Worm (Caenorhabditis elegans) whole organism, L1 larva: ENCODE data around the gene F35C11.3.

Experiments
- C16A3.4 ChIP-seq: fragments of 150-350 bp; optimal IDR thresholded peaks from 2 replicates; lab custom pipeline; 2014; ENCODE audit warnings: missing biosample characterization, missing genetic modification characterization
- aly-2 ChIP-seq: fragments of 150-350 bp; optimal IDR thresholded peaks from 2 replicates; lab custom pipeline; 2014; ENCODE audit warnings: missing biosample characterization, missing genetic modification characterization
- ama-1 ChIP-seq: fragments of 150-350 bp; optimal IDR thresholded peaks from 2 replicates; lab custom pipeline; 2014
- ceh-8 ChIP-seq: fragments of 200-800 bp; sonication (Bioruptor generic); optimal IDR thresholded peaks from 2 replicates; lab custom pipeline; 2018; ENCODE audit warnings: mild to moderate bottlenecking, missing genetic modification characterization, moderate library complexity, missing compliant biosample characterization
- ceh-88 ChIP-seq: fragments of 200-800 bp; sonication (Bioruptor generic); IDR thresholded peaks from 2 replicates; pipeline ENCODE4 v1.3.6; 2022; ENCODE audit warnings: missing genetic modification characterization, missing compliant biosample characterization
- egl-27 ChIP-seq, 2 experiments: fragments of 150-350 bp in 1 of 2; sonication (generic microtip); optimal IDR thresholded peaks; 3 replicates each; lab custom pipeline; 2017 to 2018; ENCODE audit warnings: missing biosample characterization in 2 of 2, missing genetic modification characterization in 2 of 2, missing genetic modification reagents in 2 of 2
- hlh-17 ChIP-seq: fragments of 200-800 bp; sonication (Bioruptor generic); optimal IDR thresholded peaks from 2 replicates; lab custom pipeline; 2018; ENCODE audit warnings: missing genetic modification characterization, mild to moderate bottlenecking, missing compliant biosample characterization, moderate library complexity, borderline replicate concordance
- lin-13 ChIP-seq: fragments of 150-350 bp; optimal IDR thresholded peaks from 2 replicates; lab custom pipeline; 2014; ENCODE audit warnings: missing biosample characterization, missing genetic modification reagents, missing genetic modification characterization
- nhr-20 ChIP-seq: sonication (generic microtip); optimal IDR thresholded peaks from 2 replicates; lab custom pipeline; 2016; ENCODE audit warnings: mild to moderate bottlenecking, missing genetic modification characterization, missing compliant biosample characterization
- pag-3 ChIP-seq: sonication (generic microtip); optimal IDR thresholded peaks from 2 replicates; lab custom pipeline; 2017; ENCODE audit warnings: missing genetic modification characterization, mild to moderate bottlenecking, missing compliant biosample characterization, antibody characterized with exemption, borderline replicate concordance; ENCODE audit not compliant: insufficient read depth
- pqm-1 ChIP-seq: sonication (generic microtip); optimal IDR thresholded peaks from 3 replicates; lab custom pipeline; 2017; ENCODE audit warnings: missing biosample characterization, missing genetic modification characterization
- skn-1 ChIP-seq: fragments of 150-350 bp; optimal IDR thresholded peaks from 2 replicates; lab custom pipeline; 2014; ENCODE audit warnings: missing biosample characterization, missing genetic modification characterization
- unc-130 ChIP-seq: fragments of 150-350 bp; optimal IDR thresholded peaks from 2 replicates; lab custom pipeline; 2017; ENCODE audit warnings: missing biosample characterization, missing genetic modification characterization, inconsistent platforms
- unc-62 ChIP-seq: fragments of 150-350 bp; optimal IDR thresholded peaks from 2 replicates; lab custom pipeline; 2014; ENCODE audit warnings: missing biosample characterization, missing genetic modification reagents, missing genetic modification characterization

DNA sequence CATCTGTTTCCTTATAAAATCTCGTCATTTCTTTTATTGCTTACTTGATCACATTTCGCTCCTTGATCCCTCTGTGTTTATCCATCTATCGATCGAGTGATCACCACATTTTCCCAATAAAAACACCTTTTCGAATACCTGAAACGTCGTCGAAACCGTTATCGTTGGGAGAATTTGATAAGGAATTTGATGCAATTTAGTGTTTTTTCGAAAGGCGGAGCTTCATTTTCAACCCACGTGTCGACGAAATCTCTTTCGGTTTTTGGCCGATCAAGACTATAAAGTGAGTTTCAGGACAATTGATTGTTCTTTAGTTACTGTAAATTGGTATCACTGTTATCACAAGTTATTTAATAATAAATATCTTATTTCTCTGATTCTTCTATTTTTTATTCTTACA is 18.0 kb downstream of the F35C11.3 start, which contains the start of gene srdh-1:
- TF ChIP-seq skn-1 (tag; lab: Kevin White, UChicago): no peak
- TF ChIP-seq ceh-88: no peak
- no peak for TF ChIP-seq ama-1
- no peak for TF ChIP-seq unc-62
- TF ChIP-seq aly-2 (tag; lab: Kevin White, UChicago): no peak
- TF ChIP-seq pag-3 (tag; lab: Kevin White, UChicago): no peak
- no peak for TF ChIP-seq pqm-1 (tag; lab: Kevin White, UChicago)
- no peak for TF ChIP-seq hlh-17 (GFP tag; lab: Kevin White, UChicago)
- TF ChIP-seq ceh-8: no peak
- TF ChIP-seq unc-130 (tag; lab: Kevin White, UChicago): no peak
- TF ChIP-seq egl-27 (tag; optimal IDR thresholded peaks at IDR 0.05; lab: Kevin White, UChicago): no peak
- TF ChIP-seq nhr-20: peak; percentile 33
- no peak for TF ChIP-seq lin-13 (GFP tag; lab: Kevin White, UChicago)
- no peak for TF ChIP-seq C16A3.4 (tag; lab: Kevin White, UChicago)
